Worm (Caenorhabditis elegans): ENCODE results near the gene B0454.6.

DNA sequence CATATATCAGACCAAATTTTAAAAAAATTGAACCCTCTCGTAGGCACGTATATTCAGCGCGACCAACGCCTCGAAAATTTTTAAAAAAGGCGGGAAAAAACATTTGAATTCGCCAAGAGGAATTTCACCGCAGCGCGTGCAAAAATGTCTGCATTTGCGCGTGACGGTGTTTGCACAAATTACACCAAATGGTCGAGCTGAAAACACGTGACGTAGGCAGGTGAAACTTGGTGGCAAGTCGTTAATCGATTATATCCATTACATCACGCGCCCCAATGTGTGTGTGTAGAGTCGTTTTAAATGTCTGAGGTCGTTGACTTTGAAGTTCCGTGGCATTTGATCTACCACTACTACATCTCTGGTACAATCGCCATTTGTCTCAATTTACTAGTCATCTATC is 18.1 kb downstream of the B0454.6 start, which contains the start of gene sri-31:
- TF ChIP-seq aly-2 (tag; optimal IDR thresholded peaks at IDR 0.05): no peak
- no peak for TF ChIP-seq fkh-10 (GFP tag; optimal IDR thresholded peaks at IDR 0.05)
- TF ChIP-seq pqm-1 (tag; optimal IDR thresholded peaks at IDR 0.05): no peak
- no peak for TF ChIP-seq pag-3 (tag; optimal IDR thresholded peaks at IDR 0.05; ENCODE audit: borderline replicate concordance, insufficient read depth)
- TF ChIP-seq tbx-2 (tag; optimal IDR thresholded peaks at IDR 0.05): no peak
- no peak for TF ChIP-seq egl-13 (tag; optimal IDR thresholded peaks at IDR 0.05)
- TF ChIP-seq nhr-237 (tag; optimal IDR thresholded peaks at IDR 0.05): no peak
- TF ChIP-seq tlp-1 (tag; optimal IDR thresholded peaks at IDR 0.05): no peak
- TF ChIP-seq nhr-90 (tag; optimal IDR thresholded peaks at IDR 0.05; ENCODE audit: poor library complexity): no peak
- no peak for TF ChIP-seq C04F5.9 (tag; optimal IDR thresholded peaks at IDR 0.05)
- TF ChIP-seq unc-62 (GFP tag; optimal IDR thresholded peaks at IDR 0.05): no peak
- no peak for TF ChIP-seq nhr-76 (tag; optimal IDR thresholded peaks at IDR 0.05)

All from whole organism, L1 larva.